Worm (Caenorhabditis elegans): ENCODE data around the gene pcp-5.

pcp-5 gene

ce11 chrIII:7919823-7920222, 12.4 kb upstream of the pcp-5 start, which contains the start of gene C29E4.14:
TSS of gene C29E4.14 (plus strand) at chrIII:7920123.
- TF ChIP-seq ceh-39 (tag; optimal IDR thresholded peaks at IDR 0.05) (no peak), ham-2 (GFP tag; optimal IDR thresholded peaks at IDR 0.05) (no peak), nhr-76 (tag; optimal IDR thresholded peaks at IDR 0.05) (no peak), ceh-83 (GFP tag; optimal IDR thresholded peaks at IDR 0.05) (no peak), nhr-2 (tag; optimal IDR thresholded peaks at IDR 0.05) (no peak), mls-2 (tag; optimal IDR thresholded peaks at IDR 0.05) (no peak), nhr-237 (tag; optimal IDR thresholded peaks at IDR 0.05) (no peak), sptf-1 (tag; optimal IDR thresholded peaks at IDR 0.05) (no peak), pha-4 (tag; optimal IDR thresholded peaks at IDR 0.05) (no peak), lin-13 (tag; optimal IDR thresholded peaks at IDR 0.05) (no peak), bed-3 (GFP tag; optimal IDR thresholded peaks at IDR 0.05) (no peak), ces-1 (GFP tag; optimal IDR thresholded peaks at IDR 0.05) (no peak), drap-1 (GFP tag; optimal IDR thresholded peaks at IDR 0.05) (no peak), unc-39 (tag; optimal IDR thresholded peaks at IDR 0.05) (no peak), nhr-12 (tag; optimal IDR thresholded peaks at IDR 0.05) (no peak), flh-1 (GFP tag; optimal IDR thresholded peaks at IDR 0.05) (no peak)

DNA sequence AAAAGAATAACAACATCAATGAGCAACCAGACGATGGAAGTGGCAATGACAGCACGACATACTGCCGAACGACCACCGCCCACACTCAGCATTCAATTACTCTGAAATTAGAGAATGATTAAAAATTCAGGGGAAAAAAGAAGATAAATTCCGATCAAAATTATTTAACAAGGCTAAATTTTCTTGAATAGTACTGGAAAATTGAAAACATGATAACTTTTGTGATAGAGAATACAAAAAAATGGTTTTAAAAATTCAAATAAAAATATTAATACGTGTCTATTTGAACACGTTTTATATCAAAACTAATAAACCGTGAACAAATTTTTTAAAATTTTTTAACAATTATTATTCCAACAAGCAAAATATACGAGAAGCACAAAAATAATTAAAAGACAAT, 10.3 kb upstream of the pcp-5 start, which contains the start of gene gly-3:
gly-3 (minus strand) TSS at position 101 of the 400 bp plus-strand sequence.
- TF ChIP-seq nhr-2 (tag; optimal IDR thresholded peaks at IDR 0.05) (no peak), tbx-8 (GFP tag; optimal IDR thresholded peaks at IDR 0.05) (no peak), hlh-1 (tag; optimal IDR thresholded peaks at IDR 0.05) (no peak), nhr-12 (tag; optimal IDR thresholded peaks at IDR 0.05) (no peak), ztf-11 (tag; optimal IDR thresholded peaks at IDR 0.05) (no peak), ham-2 (GFP tag; optimal IDR thresholded peaks at IDR 0.05) (no peak), nhr-28 (tag; optimal IDR thresholded peaks at IDR 0.05) (no peak), bed-3 (GFP tag; optimal IDR thresholded peaks at IDR 0.05) (no peak), ceh-83 (GFP tag; optimal IDR thresholded peaks at IDR 0.05) (no peak), elt-1 (tag; optimal IDR thresholded peaks at IDR 0.05; ENCODE audit: borderline replicate concordance, insufficient read depth) (no peak), ces-1 (GFP tag; optimal IDR thresholded peaks at IDR 0.05) (no peak), lin-13 (tag; optimal IDR thresholded peaks at IDR 0.05) (no peak), ceh-39 (tag; optimal IDR thresholded peaks at IDR 0.05) (no peak), unc-62 (GFP tag; optimal IDR thresholded peaks at IDR 0.05) (no peak), M03D4.4 (tag; optimal IDR thresholded peaks at IDR 0.05) (no peak), pha-4 (tag; optimal IDR thresholded peaks at IDR 0.05) (no peak)

DNA sequence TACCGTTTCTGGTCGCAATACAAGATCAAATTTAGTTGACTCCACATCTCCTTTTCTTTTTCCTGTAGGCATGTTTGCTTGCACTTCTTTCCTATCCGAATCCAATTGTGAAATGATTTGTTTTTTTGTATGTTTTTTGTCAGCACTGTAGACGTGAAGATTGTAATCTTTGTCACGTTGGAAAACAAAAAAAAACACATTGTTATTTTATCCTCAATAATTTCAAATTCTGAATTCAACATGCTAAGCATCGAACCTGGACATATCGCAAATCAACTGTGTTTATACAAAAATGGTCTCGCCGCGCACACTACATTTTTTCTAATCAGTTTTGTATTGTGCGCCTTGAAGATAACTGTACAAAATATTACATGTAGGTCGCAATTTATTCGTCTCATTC, 6.1 kb upstream of the pcp-5 start, which contains the start of gene ZK688.12:
ZK688.12 (minus strand) TSS at position 101 of the 400 bp plus-strand sequence.
- TF ChIP-seq ceh-43 (GFP tag; optimal IDR thresholded peaks at IDR 0.05) (no peak), nhr-12 (tag; optimal IDR thresholded peaks at IDR 0.05) (no peak), sptf-1 (tag; optimal IDR thresholded peaks at IDR 0.05) (no peak), ceh-39 (tag; optimal IDR thresholded peaks at IDR 0.05) (no peak), tbx-8 (GFP tag; optimal IDR thresholded peaks at IDR 0.05) (no peak), flh-1 (GFP tag; optimal IDR thresholded peaks at IDR 0.05) (no peak), M03D4.4 (tag; optimal IDR thresholded peaks at IDR 0.05) (no peak), nhr-237 (tag; optimal IDR thresholded peaks at IDR 0.05) (no peak), elt-3 (tag; optimal IDR thresholded peaks at IDR 0.05) (no peak), unc-120 (tag; optimal IDR thresholded peaks at IDR 0.05; ENCODE audit: poor library complexity, severe bottlenecking) (no peak), mls-2 (tag; optimal IDR thresholded peaks at IDR 0.05) (no peak), blmp-1 (tag; optimal IDR thresholded peaks at IDR 0.05) (no peak), nhr-28 (tag; optimal IDR thresholded peaks at IDR 0.05) (no peak), lsy-2 (tag; optimal IDR thresholded peaks at IDR 0.05) (no peak), ham-2 (GFP tag; optimal IDR thresholded peaks at IDR 0.05) (no peak)

DNA sequence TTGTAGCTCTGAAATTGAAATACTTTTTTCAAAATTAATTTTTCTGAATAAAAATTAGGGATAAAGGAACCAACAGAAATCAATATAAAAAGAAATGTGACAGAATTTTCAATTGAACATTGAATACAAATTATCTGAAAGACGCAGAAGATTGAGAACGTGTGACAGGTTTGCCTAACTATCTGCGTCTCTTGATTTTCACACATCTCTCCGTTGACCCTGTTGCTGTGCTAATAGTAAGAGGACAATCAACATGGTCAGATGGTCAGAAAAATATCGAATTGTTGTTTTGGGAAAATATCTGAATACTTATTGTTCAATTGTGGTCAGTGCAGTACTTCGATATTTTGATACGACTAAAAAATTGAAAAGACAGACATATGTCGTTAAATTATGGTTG, 4.2 kb upstream of the pcp-5 start, which contains the start of gene ZK688.7:
ZK688.7 (minus strand) TSS at position 14 of the 400 bp plus-strand sequence.
- TF ChIP-seq lin-32 (GFP tag; optimal IDR thresholded peaks at IDR 0.05) (no peak), ceh-39 (tag; optimal IDR thresholded peaks at IDR 0.05) (peak; percentile 61), sptf-1 (tag; optimal IDR thresholded peaks at IDR 0.05) (no peak), unc-62 (GFP tag; optimal IDR thresholded peaks at IDR 0.05) (peak; percentile 12), nhr-2 (tag; optimal IDR thresholded peaks at IDR 0.05) (peak; percentile 51), drap-1 (GFP tag; optimal IDR thresholded peaks at IDR 0.05) (no peak), ceh-43 (GFP tag; optimal IDR thresholded peaks at IDR 0.05) (no peak), hlh-1 (tag; optimal IDR thresholded peaks at IDR 0.05) (no peak)

DNA sequence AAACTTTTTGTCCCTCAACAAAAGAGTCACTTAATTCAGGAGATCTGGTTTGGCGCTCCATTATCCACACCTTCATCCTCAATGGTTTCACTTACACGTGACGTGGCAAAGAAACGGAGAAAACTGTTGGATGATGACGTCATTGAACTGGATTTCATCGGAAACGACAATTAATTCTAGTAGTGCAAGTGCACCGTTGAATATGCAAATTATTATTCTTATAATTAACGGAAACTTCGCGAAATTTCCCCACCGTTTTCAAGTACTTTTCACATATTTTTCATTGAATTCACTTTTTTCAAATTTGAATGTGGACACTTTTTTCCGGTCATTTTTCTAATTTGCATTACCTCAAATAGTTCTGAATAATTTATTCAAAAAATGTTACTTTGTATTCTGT, 1.8 kb upstream of the pcp-5 start, which contains the start of gene ZK688.1:
ZK688.1 (plus strand) TSS at position 301 of the 400 bp plus-strand sequence.
- TF ChIP-seq mab-5 (tag; optimal IDR thresholded peaks at IDR 0.05) (no peak), M03D4.4 (tag; optimal IDR thresholded peaks at IDR 0.05) (no peak), zip-8 (tag; optimal IDR thresholded peaks at IDR 0.05) (no peak)
